Fruit fly (Drosophila melanogaster) whole organism, adult: ENCODE results near the gene Gr36a.

ENCODE experiments used
- CG11617 ChIP-seq: fragments of 200-800 bp; sonication (Bioruptor generic); optimal IDR thresholded peaks from 2 replicates; lab custom pipeline; 2017; ENCODE audit warnings: mild to moderate bottlenecking, missing biosample characterization, missing genetic modification reagents, missing genetic modification characterization
- CG12768 ChIP-seq: fragments of 200-800 bp; sonication (Bioruptor generic); optimal IDR thresholded peaks from 2 replicates; lab custom pipeline; 2017; ENCODE audit warnings: missing biosample characterization, missing genetic modification characterization, mild to moderate bottlenecking, moderate library complexity, missing genetic modification reagents
- CG14711 ChIP-seq: fragments of 200-800 bp; sonication (Bioruptor generic); optimal IDR thresholded peaks from 2 replicates; lab custom pipeline; 2018; ENCODE audit warnings: missing biosample characterization, mild to moderate bottlenecking, missing genetic modification characterization, moderate library complexity
- CG1620 ChIP-seq: fragments of 200-800 bp; sonication (Bioruptor generic); optimal IDR thresholded peaks from 2 replicates; lab custom pipeline; 2016; ENCODE audit warnings: missing biosample characterization, missing genetic modification characterization
- CG33017 ChIP-seq: fragments of 200-800 bp; sonication (Bioruptor generic); optimal IDR thresholded peaks from 2 replicates; lab custom pipeline; 2018; ENCODE audit warnings: missing biosample characterization, mild to moderate bottlenecking, missing genetic modification characterization, moderate library complexity
- CG5204 ChIP-seq: fragments of 200-800 bp; sonication (Bioruptor generic); optimal IDR thresholded peaks from 2 replicates; lab custom pipeline; 2016; ENCODE audit warnings: missing biosample characterization, missing genetic modification characterization
- CG7045 ChIP-seq: fragments of 200-800 bp; sonication (Bioruptor generic); optimal IDR thresholded peaks from 2 replicates; lab custom pipeline; 2017; ENCODE audit warnings: missing biosample characterization, mild to moderate bottlenecking, missing genetic modification characterization
- CG7101 ChIP-seq: fragments of 200-800 bp; sonication (Bioruptor generic); optimal IDR thresholded peaks from 2 replicates; lab custom pipeline; 2018; ENCODE audit warnings: missing biosample characterization, mild to moderate bottlenecking, missing genetic modification characterization, moderate library complexity
- Crg-1 ChIP-seq: fragments of 200-800 bp; sonication (Bioruptor generic); optimal IDR thresholded peaks from 2 replicates; lab custom pipeline; 2016; ENCODE audit warnings: missing biosample characterization, missing genetic modification characterization
- Hr96 ChIP-seq: fragments of 200-800 bp; sonication (Bioruptor generic); optimal IDR thresholded peaks from 2 replicates; lab custom pipeline; 2016; ENCODE audit warnings: missing biosample characterization, missing genetic modification characterization
- Mnt ChIP-seq: fragments of 200-800 bp; sonication (Bioruptor generic); optimal IDR thresholded peaks from 2 replicates; lab custom pipeline; 2016; ENCODE audit warnings: missing biosample characterization, mild to moderate bottlenecking, missing genetic modification characterization
- bab1 ChIP-seq: fragments of 200-800 bp; sonication (Bioruptor generic); optimal IDR thresholded peaks from 3 replicates; lab custom pipeline; 2019; ENCODE audit warnings: missing biosample characterization, mild to moderate bottlenecking, missing genetic modification characterization, moderate library complexity
- cic ChIP-seq: fragments of 200-800 bp; sonication (Bioruptor generic); optimal IDR thresholded peaks from 2 replicates; lab custom pipeline; 2017; ENCODE audit warnings: missing biosample characterization, mild to moderate bottlenecking, missing genetic modification characterization, moderate library complexity
- cnc ChIP-seq, 2 experiments: fragments of >200 bp; optimal IDR thresholded peaks; 2 replicates each; lab custom pipeline; 2017
- kay ChIP-seq: fragments of 200-800 bp; sonication (Bioruptor generic); peaks from one replicate; lab custom pipeline; 2016; ENCODE audit warnings: missing biosample characterization, missing genetic modification characterization, borderline replicate concordance
- ovo ChIP-seq: fragments of 200-800 bp; sonication (Bioruptor generic); optimal IDR thresholded peaks from 2 replicates; lab custom pipeline; 2016; ENCODE audit warnings: missing biosample characterization, missing genetic modification characterization
- tj ChIP-seq: fragments of 200-800 bp; sonication (Bioruptor generic); optimal IDR thresholded peaks from 3 replicates; lab custom pipeline; 2017; ENCODE audit warnings: missing biosample characterization, mild to moderate bottlenecking, missing genetic modification characterization, moderate library complexity
- toe ChIP-seq: fragments of 200-800 bp; sonication (Bioruptor generic); optimal IDR thresholded peaks from 2 replicates; lab custom pipeline; 2016; ENCODE audit warnings: missing biosample characterization, missing genetic modification characterization

Gr36a gene

DNA sequence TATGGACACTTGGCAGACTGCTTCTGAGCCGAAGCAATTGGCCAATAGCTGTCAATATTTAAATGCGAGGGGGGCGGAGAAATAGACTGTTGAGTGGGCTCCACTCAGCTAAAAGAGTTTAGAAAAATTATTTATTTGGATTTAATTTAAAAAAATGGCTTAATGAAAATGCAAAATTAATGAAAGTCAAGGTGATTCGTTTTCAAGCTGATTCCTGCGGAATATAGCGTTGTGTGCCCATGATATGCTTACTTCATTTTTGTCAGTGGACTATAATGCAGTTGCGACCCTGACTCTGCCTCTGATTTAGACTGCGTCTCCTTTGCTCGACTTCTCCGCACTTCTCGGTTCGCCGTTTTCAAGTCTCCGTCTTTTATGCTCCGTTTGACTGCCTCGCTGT lies 40.4 kb downstream of the Gr36a start:
- TF ChIP-seq tj (GFP tag; lab: Kevin White, UChicago): no peak
- TF ChIP-seq Hr96 (GFP tag; lab: Kevin White, UChicago): no peak
- TF ChIP-seq CG7101: no peak
- TF ChIP-seq CG14711 (tag; lab: Kevin White, UChicago): no peak
- no peak for TF ChIP-seq CG11617 (GFP tag; lab: Kevin White, UChicago)
- no peak for TF ChIP-seq CG1620 (GFP tag; lab: Kevin White, UChicago)
- TF ChIP-seq ovo: no peak
- TF ChIP-seq CG5204 (GFP tag; lab: Kevin White, UChicago): no peak
- no peak for TF ChIP-seq cnc (optimal IDR thresholded peaks at IDR 0.05; lab: Kevin White, UChicago)
- TF ChIP-seq Mnt (GFP tag; lab: Kevin White, UChicago): no peak
- TF ChIP-seq CG7045: no peak
- TF ChIP-seq cic (GFP tag; lab: Kevin White, UChicago): no peak

DNA sequence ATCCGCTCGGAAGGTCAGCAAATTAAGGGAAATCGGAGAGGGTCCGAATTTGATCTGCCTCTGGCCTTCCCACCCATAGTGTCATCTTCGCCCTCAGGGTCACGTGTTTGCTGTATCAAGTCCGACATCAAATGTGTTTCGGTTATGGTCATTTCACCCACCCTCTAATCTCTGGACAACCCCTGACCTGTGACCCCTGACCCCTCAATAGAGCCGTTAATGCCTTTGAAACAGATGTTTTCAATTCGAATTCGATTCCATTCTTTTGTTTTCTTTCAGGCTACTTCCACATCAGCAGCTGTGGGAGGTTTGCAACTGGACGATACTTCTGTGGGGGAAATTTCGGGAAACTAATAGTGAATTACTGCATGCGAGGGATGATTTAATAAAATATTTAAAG lies 45.0 kb downstream of the Gr36a start:
- no peak for TF ChIP-seq cnc (optimal IDR thresholded peaks at IDR 0.05; lab: Kevin White, UChicago)
- TF ChIP-seq CG7101: no peak
- TF ChIP-seq Mnt (GFP tag; lab: Kevin White, UChicago): no peak
- TF ChIP-seq tj (GFP tag; lab: Kevin White, UChicago): no peak
- TF ChIP-seq bab1 (GFP tag; lab: Kevin White, UChicago): no peak
- no peak for TF ChIP-seq ovo
- TF ChIP-seq CG33017 (tag; lab: Kevin White, UChicago): no peak
- no peak for TF ChIP-seq CG11617 (GFP tag; lab: Kevin White, UChicago)
- no peak for TF ChIP-seq Crg-1 (GFP tag; lab: Kevin White, UChicago)
- no peak for TF ChIP-seq CG1620 (GFP tag; lab: Kevin White, UChicago)
- no peak for TF ChIP-seq cic (GFP tag; lab: Kevin White, UChicago)
- no peak for TF ChIP-seq kay (GFP tag; lab: Kevin White, UChicago)
- TF ChIP-seq toe (GFP tag; lab: Kevin White, UChicago): no peak

DNA sequence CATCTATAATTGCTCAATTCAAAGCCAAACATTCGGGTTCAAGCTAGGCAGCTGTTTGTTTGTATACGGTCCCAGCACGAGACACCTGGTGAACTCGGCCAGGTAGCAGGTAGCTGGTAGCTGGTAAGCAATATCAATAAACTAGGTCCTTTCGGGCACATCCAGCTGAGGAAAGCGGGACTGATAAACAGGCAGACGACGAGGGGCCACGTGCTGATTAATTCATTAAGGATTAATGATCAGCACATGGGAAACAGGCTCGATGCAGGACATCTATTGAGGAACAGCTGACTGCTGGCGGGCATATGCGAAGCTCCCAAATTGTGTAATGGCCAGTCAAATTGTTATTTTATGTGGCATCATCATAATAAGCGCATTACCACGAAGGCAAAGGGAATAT lies 45.8 kb downstream of the Gr36a start:
- TF ChIP-seq tj (GFP tag; lab: Kevin White, UChicago): no peak

DNA sequence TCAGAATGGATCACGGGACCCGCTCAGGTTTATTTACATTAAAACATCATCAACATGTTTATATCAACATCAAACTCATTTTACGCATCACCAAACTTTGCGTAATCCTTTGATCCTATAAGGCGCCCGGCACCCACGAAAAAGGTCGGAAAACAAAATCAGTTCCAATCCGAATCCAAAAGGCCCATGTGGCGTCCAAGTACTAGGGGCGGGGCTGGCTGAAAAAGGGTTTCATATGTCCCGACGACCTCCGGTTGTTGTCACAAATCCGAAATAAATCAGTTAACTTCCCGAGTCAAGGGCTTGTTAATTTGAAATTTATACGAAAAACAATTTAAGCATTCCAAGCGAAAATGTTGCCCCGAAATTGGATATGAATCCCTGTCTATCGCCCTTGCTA lies 47.1 kb downstream of the Gr36a start:
- TF ChIP-seq CG5204 (GFP tag; lab: Kevin White, UChicago) (no peak), ovo (no peak), tj (GFP tag; lab: Kevin White, UChicago) (no peak), CG12768 (GFP tag; lab: Kevin White, UChicago) (no peak)

DNA sequence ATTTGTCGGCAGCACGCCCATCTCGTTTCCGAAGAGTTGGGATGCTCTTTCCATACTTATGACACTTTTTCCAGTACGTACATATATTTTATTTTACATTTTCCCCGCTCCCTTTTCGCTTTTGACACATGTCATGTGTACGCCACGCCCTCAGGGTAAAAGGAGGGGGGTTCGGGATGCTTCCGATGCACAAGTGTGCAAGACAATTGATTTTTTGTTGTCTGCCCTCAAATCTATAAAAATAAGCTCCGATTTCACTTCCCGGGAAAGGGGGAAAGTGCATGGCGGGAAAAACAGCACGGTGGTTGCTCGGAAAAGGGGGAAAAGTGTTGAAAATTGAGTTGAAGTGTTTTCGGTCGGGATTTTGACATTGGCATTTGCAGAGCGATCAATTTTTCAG lies 50.7 kb downstream of the Gr36a start:
- TF ChIP-seq CG11617 (GFP tag; lab: Kevin White, UChicago) (no peak), bab1 (GFP tag; lab: Kevin White, UChicago) (no peak), tj (GFP tag; lab: Kevin White, UChicago) (no peak)
